Fruit fly (Drosophila melanogaster) whole organism: ENCODE results near the gene CG33654.

Experiments
- CG8478 ChIP-seq: fragments of >200 bp; optimal IDR thresholded peaks from 2 replicates; lab custom pipeline; 2018; ENCODE audit warnings: inconsistent platforms
- Dll ChIP-seq: fragments of >200 bp; optimal IDR thresholded peaks from 2 replicates; lab custom pipeline; 2017
- EcR ChIP-seq, 2 experiments: fragments of >200 bp; optimal IDR thresholded peaks; 2 replicates each; lab custom pipeline; 2017; ENCODE audit warnings: missing biosample characterization in 2 of 2, missing genetic modification characterization in 2 of 2, missing genetic modification reagents in 2 of 2
- pan ChIP-seq: fragments of >200 bp; optimal IDR thresholded peaks from 2 replicates; lab custom pipeline; 2017
- psq ChIP-seq: fragments of >200 bp; optimal IDR thresholded peaks from 2 replicates; lab custom pipeline; 2017
- usp ChIP-seq: fragments of >200 bp; optimal IDR thresholded peaks from 2 replicates; lab custom pipeline; 2017; ENCODE audit warnings: missing biosample characterization, missing genetic modification characterization, mixed read lengths

Gene CG33654

DNA sequence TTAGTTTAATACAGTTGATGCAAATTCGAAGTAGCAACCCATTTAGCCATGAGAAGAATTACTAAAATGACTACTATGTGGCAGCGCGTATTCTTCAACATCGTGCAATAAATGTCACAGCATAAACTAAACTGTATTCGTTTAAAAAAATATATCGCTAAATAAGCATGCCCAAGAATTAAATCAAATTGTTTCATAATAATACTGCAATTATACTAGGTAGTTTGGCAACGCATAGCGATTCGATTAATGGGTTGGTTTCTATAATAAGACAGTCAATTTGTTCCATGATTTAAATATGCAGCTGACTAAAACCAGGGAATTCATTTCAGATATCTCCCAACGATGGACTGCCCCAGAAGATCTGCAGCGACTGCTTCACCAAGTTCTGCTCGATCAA is at the start of gene CG33654:
Gene CG33654, minus strand, starts transcription at position 101 of the 400 bp plus-strand sequence.
- no peak for TF ChIP-seq usp
- no peak for TF ChIP-seq pan (lab: Kevin White, UChicago)
- no peak for TF ChIP-seq Dll
- no peak for TF ChIP-seq psq (lab: Kevin White, UChicago)
- no peak for TF ChIP-seq CG8478 (lab: Kevin White, UChicago)
- no peak for TF ChIP-seq EcR (GFP tag; optimal IDR thresholded peaks at IDR 0.05; lab: Kevin White, UChicago)

- no peak for TF ChIP-seq usp
Measured at dm6 chr3R:9632110-9632921, 49.3 kb upstream of the CG33654 start.

DNA sequence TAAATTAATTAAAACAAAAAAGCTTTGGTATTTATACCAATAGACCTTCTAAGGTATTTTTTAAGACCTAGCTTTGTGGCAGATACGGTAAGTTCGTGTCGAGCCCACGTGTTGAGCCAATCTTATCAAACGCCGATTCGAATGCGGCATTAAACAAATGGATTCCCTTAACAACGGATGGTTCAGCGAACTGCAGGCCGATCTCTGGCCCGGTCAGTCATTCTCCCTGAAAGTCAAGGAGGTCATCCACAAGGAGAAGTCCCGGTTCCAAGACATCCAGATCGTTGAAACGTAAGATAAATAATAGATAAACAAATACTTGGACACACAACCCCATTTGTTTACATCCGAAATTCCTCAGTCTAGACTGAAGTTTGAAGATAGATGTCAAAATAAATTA is 48.5 kb upstream of the CG33654 start, which contains the start of gene SpdS:
Gene SpdS, plus strand, starts transcription at position 78 of the 400 bp plus-strand sequence.
- no peak for TF ChIP-seq pan (lab: Kevin White, UChicago)
- no peak for TF ChIP-seq EcR (GFP tag; optimal IDR thresholded peaks at IDR 0.05; lab: Kevin White, UChicago)
- no peak for TF ChIP-seq psq (lab: Kevin White, UChicago)
- TF ChIP-seq usp, result no peak
- no peak for TF ChIP-seq Dll
- no peak for TF ChIP-seq CG8478 (lab: Kevin White, UChicago)

dm6 chr3R:9630633-9631095 is 47.6 kb upstream of the CG33654 start, which contains the start of gene Calr:
Gene Calr, minus strand, starts transcription at chr3R:9630851.
- TF ChIP-seq EcR (GFP tag; optimal IDR thresholded peaks at IDR 0.05; lab: Kevin White, UChicago), result no peak
- TF ChIP-seq CG8478 (lab: Kevin White, UChicago), result peak; percentile 32
- no peak for TF ChIP-seq pan (lab: Kevin White, UChicago)
- no peak for TF ChIP-seq usp
- no peak for TF ChIP-seq psq (lab: Kevin White, UChicago)
- no peak for TF ChIP-seq Dll

- TF ChIP-seq EcR (GFP tag; optimal IDR thresholded peaks at IDR 0.05; lab: Kevin White, UChicago) (no peak), psq (lab: Kevin White, UChicago) (no peak), CG8478 (lab: Kevin White, UChicago) (no peak), pan (lab: Kevin White, UChicago) (no peak), Dll (no peak), usp (no peak)
Measured at dm6 chr3R:9630053-9630632, 47.1 kb upstream of the CG33654 start.

DNA sequence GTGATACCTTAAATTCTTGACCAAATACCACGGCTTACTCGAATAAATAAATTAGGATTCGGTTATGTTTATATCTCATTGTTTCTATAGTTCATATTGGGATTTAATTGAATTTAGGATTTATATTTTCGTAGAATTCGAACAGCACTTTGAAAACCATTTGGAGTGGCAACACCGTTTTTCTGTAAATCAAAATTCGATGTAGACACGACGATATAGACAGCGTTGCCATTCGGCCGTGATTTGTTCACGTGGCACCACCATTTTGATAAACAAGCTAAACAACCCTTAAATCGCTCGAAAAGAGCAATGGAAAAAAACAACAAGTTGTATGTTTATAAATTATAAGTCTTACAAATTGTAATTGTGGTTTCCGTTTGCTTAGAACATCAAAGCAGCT is 45.6 kb upstream of the CG33654 start:
- no peak for TF ChIP-seq psq (lab: Kevin White, UChicago)
- TF ChIP-seq EcR (GFP tag; optimal IDR thresholded peaks at IDR 0.05; lab: Kevin White, UChicago), result no peak
- no peak for TF ChIP-seq CG8478 (lab: Kevin White, UChicago)
- no peak for TF ChIP-seq pan (lab: Kevin White, UChicago)
- TF ChIP-seq Dll, result no peak
- no peak for TF ChIP-seq usp

dm6 chr3R:9628036-9628435 is 45.0 kb upstream of the CG33654 start:
- no peak for TF ChIP-seq Dll
- TF ChIP-seq psq (lab: Kevin White, UChicago), result no peak
- TF ChIP-seq CG8478 (lab: Kevin White, UChicago), result no peak
- TF ChIP-seq usp, result no peak
- TF ChIP-seq pan (lab: Kevin White, UChicago), result no peak
- no peak for TF ChIP-seq EcR (GFP tag; optimal IDR thresholded peaks at IDR 0.05; lab: Kevin White, UChicago)

DNA sequence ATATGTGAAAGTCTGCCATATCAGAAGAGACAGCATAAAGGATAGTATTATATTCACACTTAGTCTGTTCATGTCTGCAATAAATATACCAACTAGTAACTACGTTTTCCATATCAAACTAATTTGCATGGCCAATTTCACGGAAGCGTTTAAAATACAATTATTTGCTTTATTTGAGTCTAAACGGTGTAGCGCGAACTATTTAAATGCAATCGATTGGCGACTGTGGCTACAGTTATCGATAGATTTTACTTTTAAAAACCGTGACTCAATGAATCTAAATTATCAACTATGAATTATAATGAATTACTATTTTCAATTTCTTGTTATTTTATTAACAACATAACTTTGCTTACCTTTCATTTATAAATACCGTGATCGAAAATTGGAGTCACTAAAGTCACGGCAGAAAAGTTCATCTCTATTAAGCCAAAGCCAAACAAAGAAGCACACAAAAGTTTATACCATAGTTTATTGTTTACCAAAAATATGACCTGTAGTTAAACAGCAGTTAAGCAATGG is 43.9 kb upstream of the CG33654 start, which contains the start of the genes CG9427 and CG8319:
Gene CG9427, minus strand, starts transcription at position 51 of the 522 bp plus-strand sequence.
Gene CG8319, plus strand, starts transcription at position 442 of the 522 bp plus-strand sequence.
- TF ChIP-seq pan (lab: Kevin White, UChicago) (no peak), Dll (no peak), CG8478 (lab: Kevin White, UChicago) (no peak), EcR (GFP tag; optimal IDR thresholded peaks at IDR 0.05; lab: Kevin White, UChicago) (no peak), psq (lab: Kevin White, UChicago) (no peak), usp (no peak)

dm6 chr3R:9626266-9626665 is 43.2 kb upstream of the CG33654 start:
- no peak for TF ChIP-seq EcR (GFP tag; optimal IDR thresholded peaks at IDR 0.05; lab: Kevin White, UChicago)
- no peak for TF ChIP-seq pan (lab: Kevin White, UChicago)
- TF ChIP-seq CG8478 (lab: Kevin White, UChicago), result no peak
- TF ChIP-seq usp, result no peak
- no peak for TF ChIP-seq Dll
- TF ChIP-seq psq (lab: Kevin White, UChicago), result no peak

DNA sequence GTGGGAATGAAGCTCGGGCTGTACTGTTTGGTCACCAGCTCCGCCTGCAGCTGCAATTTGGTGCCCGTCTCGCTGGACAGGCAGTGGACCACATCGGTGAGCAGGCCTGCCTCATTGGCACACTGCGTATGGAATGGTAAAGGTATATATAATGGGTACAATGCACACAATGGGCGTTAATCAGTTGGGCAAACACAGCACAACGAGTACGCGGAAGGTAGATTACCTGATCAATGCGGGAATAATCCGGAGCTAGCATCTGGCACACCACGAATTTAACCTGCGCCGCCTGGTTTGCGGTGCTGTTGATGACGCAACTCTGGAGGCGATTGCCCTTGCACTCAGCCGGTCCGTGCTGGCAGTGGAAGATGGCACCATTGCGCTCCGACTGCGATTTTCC is 42.4 kb upstream of the CG33654 start:
- TF ChIP-seq EcR (GFP tag; optimal IDR thresholded peaks at IDR 0.05; lab: Kevin White, UChicago) (no peak), usp (no peak), CG8478 (lab: Kevin White, UChicago) (no peak), pan (lab: Kevin White, UChicago) (no peak), psq (lab: Kevin White, UChicago) (no peak), Dll (no peak)

- TF ChIP-seq Dll (no peak), pan (lab: Kevin White, UChicago) (no peak), psq (lab: Kevin White, UChicago) (no peak), usp (no peak), EcR (GFP tag; optimal IDR thresholded peaks at IDR 0.05; lab: Kevin White, UChicago) (no peak), CG8478 (lab: Kevin White, UChicago) (no peak)
Measured at dm6 chr3R:9620278-9620677, 37.3 kb upstream of the CG33654 start.

- TF ChIP-seq EcR (GFP tag; optimal IDR thresholded peaks at IDR 0.05; lab: Kevin White, UChicago) (no peak), CG8478 (lab: Kevin White, UChicago) (no peak), pan (lab: Kevin White, UChicago) (no peak), usp (no peak), psq (lab: Kevin White, UChicago) (no peak), Dll (no peak)
Measured at dm6 chr3R:9618331-9618730, 35.3 kb upstream of the CG33654 start.
